Fruit fly (Drosophila melanogaster): ENCODE data around the gene CG15024.

dm6 chr3L:4431111-4431730 lies 32.4 kb downstream of the CG15024 start:
- no peak for TF ChIP-seq CG12768 (GFP tag; optimal IDR thresholded peaks at IDR 0.05)
- TF ChIP-seq pad (GFP tag; optimal IDR thresholded peaks at IDR 0.05), result no peak
- no peak for TF ChIP-seq kay (GFP tag; ENCODE audit: borderline replicate concordance)
- TF ChIP-seq CG1620 (GFP tag; optimal IDR thresholded peaks at IDR 0.05), result no peak
